Fruit fly (Drosophila melanogaster): ENCODE measurements around the gene CG9784.

DNA sequence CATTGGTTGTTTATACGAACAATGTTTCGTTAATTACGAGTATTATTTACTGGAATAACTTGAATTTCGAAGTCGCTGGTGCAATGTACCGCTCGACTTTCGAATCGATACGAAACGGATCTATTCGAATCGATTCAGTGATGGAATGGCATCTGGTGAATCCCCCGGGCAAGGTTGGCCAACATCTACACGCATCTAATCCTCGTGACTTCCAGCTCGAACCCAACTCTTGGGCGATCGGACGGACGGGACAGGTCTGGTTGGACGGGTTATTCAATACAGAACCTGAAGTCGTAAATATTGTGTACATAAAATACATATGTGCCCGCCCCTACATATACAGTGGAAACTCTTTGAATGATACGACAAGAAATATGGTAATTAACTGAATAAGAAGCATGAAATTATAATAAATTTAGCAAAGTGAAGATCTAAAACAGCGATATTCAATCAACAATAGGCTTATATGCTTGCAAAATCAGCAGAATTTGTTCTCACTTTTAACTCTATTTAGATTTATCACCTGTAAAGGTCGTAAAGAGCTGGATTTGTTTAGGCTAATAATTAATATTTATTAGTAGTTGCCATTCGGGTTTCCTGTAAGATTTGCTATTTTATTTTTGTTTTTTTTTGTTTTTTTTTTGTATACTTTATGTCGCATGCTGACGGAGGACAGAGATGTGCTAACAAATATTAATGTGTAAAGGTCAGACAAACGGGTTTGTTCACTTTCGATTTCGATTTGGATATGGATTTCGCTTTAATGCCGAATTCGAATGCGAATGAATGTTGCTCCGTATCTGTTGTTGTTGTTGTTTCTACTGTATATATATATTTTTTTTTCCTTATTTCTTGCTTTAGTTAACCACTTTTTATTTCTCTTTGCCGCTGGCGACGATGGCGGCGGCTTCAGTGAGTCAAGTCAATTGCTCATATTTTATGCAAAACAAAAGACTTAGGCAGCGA lies 18.0 kb upstream of the CG9784 start:
- TF ChIP-seq ewg (GFP tag; optimal IDR thresholded peaks at IDR 0.05) = no peak
- TF ChIP-seq Poxn (GFP tag; IDR thresholded peaks at IDR 0.05) = no peak
- no peak for TF ChIP-seq toy (GFP tag; IDR thresholded peaks at IDR 0.05)
- TF ChIP-seq Sry-β (GFP tag; optimal IDR thresholded peaks at IDR 0.05) = no peak
- TF ChIP-seq dmrt11E (tag; optimal IDR thresholded peaks at IDR 0.05) = no peak
- no peak for TF ChIP-seq CG11456 (GFP tag; IDR thresholded peaks at IDR 0.05)
- TF ChIP-seq dysf (GFP tag; IDR thresholded peaks at IDR 0.05) = no peak
- TF ChIP-seq Ssrp (tag; optimal IDR thresholded peaks at IDR 0.05) = no peak
- TF ChIP-seq otp (GFP tag; IDR thresholded peaks at IDR 0.05) = no peak
- no peak for TF ChIP-seq CG7745 (tag; optimal IDR thresholded peaks at IDR 0.05)
